Worm (Caenorhabditis elegans) whole organism, L4/young adult: ENCODE data around the gene mrpl-2.

Experiments
- W03F9.2 ChIP-seq: fragments of 150-350 bp; optimal IDR thresholded peaks from 2 replicates; lab custom pipeline; 2014; ENCODE audit warnings: missing biosample characterization, missing genetic modification characterization
- dao-5 ChIP-seq: sonication (generic microtip); optimal IDR thresholded peaks from 2 replicates; lab custom pipeline; 2016; ENCODE audit warnings: missing genotype, missing genetic modification characterization, moderate library complexity, missing compliant biosample characterization
- him-1 ChIP-seq: sonication (generic microtip); optimal IDR thresholded peaks from 2 replicates; lab custom pipeline; 2016; ENCODE audit warnings: missing genotype, missing genetic modification reagents, missing genetic modification characterization, missing compliant biosample characterization

DNA sequence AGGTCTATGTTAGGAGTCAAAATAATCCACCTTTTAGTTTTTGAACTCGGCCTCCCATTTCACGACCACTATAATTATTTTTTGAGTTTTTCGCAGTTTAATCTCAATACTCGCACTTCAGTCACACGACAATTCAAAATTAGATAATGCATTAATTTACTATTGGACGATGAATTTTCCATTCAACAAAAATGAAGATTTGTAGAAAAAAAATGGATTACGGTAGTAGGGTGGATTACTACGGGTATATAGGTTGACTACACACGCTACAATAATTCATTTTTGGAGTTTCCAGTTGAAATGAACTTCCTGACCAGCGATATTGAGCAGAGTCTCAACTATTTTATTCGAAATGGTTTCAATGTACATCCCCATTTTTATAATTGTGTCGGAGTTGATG is 16.6 kb upstream of the mrpl-2 start, which contains the start of gene srt-23:
- no peak for TF ChIP-seq W03F9.2 (tag; lab: Kevin White, UChicago)
- no peak for TF ChIP-seq dao-5 (tag; lab: Kevin White, UChicago)
- TF ChIP-seq him-1 (tag; lab: Kevin White, UChicago), result no peak
